Fruit fly (Drosophila melanogaster) whole organism, embryonic: ENCODE results near the gene CG3335.

ENCODE experiments used
- Bgb ChIP-seq: fragments of 200-800 bp; sonication (Bioruptor generic); IDR thresholded peaks from 2 replicates; pipeline ENCODE4 v1.3.6; 2022; ENCODE audit warnings: missing biosample characterization, missing genetic modification characterization; ENCODE audit not compliant: partially characterized antibody
- CG13287 ChIP-seq: fragments of 200-800 bp; sonication (Bioruptor generic); IDR thresholded peaks from 2 replicates; pipeline ENCODE4 v1.3.6; 2022; ENCODE audit warnings: missing biosample characterization, missing genetic modification characterization; ENCODE audit not compliant: partially characterized antibody
- CG18262 ChIP-seq: fragments of 200-800 bp; optimal IDR thresholded peaks from 3 replicates; lab custom pipeline; 2019; ENCODE audit warnings: missing biosample characterization, mild to moderate bottlenecking, missing genetic modification characterization, moderate library complexity
- CG2116 ChIP-seq: fragments of 200-800 bp; sonication (Bioruptor generic); optimal IDR thresholded peaks from 3 replicates; lab custom pipeline; 2018; ENCODE audit warnings: missing biosample characterization, mild to moderate bottlenecking, missing genetic modification characterization
- CG32532 ChIP-seq: fragments of 200-800 bp; sonication (Bioruptor generic); IDR thresholded peaks from 2 replicates; pipeline ENCODE4 v1.3.6; 2022; ENCODE audit warnings: missing biosample characterization, missing genetic modification characterization
- CG33213 ChIP-seq: fragments of 200-800 bp; sonication (Bioruptor generic); optimal IDR thresholded peaks from 3 replicates; lab custom pipeline; 2016; ENCODE audit warnings: missing biosample characterization, missing genetic modification characterization
- CG3847 ChIP-seq: fragments of 200-800 bp; sonication (Bioruptor generic); IDR thresholded peaks from 2 replicates; pipeline ENCODE4 v1.3.6; 2022; ENCODE audit warnings: missing biosample characterization, missing genetic modification characterization
- CG42726 ChIP-seq: fragments of 200-800 bp; sonication (Bioruptor generic); IDR thresholded peaks from 2 replicates; pipeline ENCODE4 v1.3.6; 2022; ENCODE audit warnings: missing biosample characterization, missing genetic modification characterization; ENCODE audit not compliant: partially characterized antibody
- CG4617 ChIP-seq: fragments of 200-800 bp; sonication (Bioruptor generic); optimal IDR thresholded peaks from 3 replicates; lab custom pipeline; 2016; ENCODE audit warnings: missing biosample characterization, missing genetic modification characterization, borderline replicate concordance
- CG6175 ChIP-seq: fragments of 200-800 bp; sonication (Bioruptor generic); IDR thresholded peaks from 3 replicates; pipeline ENCODE4 v1.3.6; 2022; ENCODE audit warnings: missing biosample characterization, missing genetic modification characterization
- CG6791 ChIP-seq: fragments of 200-800 bp; sonication (Bioruptor generic); IDR thresholded peaks from 3 replicates; pipeline ENCODE4 v1.3.6; 2022; ENCODE audit warnings: missing biosample characterization, missing genetic modification characterization; ENCODE audit not compliant: partially characterized antibody
- CG7271 ChIP-seq: fragments of 200-800 bp; sonication (Bioruptor generic); optimal IDR thresholded peaks from 2 replicates; lab custom pipeline; 2018; ENCODE audit warnings: missing biosample characterization, mild to moderate bottlenecking, missing genetic modification characterization, moderate library complexity
- CG8388 ChIP-seq: fragments of 200-800 bp; sonication (Bioruptor generic); optimal IDR thresholded peaks from 2 replicates; lab custom pipeline; 2019; ENCODE audit warnings: missing biosample characterization, mild to moderate bottlenecking, missing genetic modification characterization, moderate library complexity
- CG9797 ChIP-seq: fragments of 200-800 bp; sonication (Bioruptor generic); optimal IDR thresholded peaks from 3 replicates; lab custom pipeline; 2018; ENCODE audit warnings: missing biosample characterization, mild to moderate bottlenecking, missing genetic modification characterization
- CHES-1-like ChIP-seq: fragments of 200-800 bp; sonication (Bioruptor generic); optimal IDR thresholded peaks from 2 replicates; lab custom pipeline; 2016; ENCODE audit warnings: missing biosample characterization, missing genetic modification characterization
- CTCF ChIP-seq: fragments of 200-800 bp; sonication (Bioruptor generic); optimal IDR thresholded peaks from 2 replicates; lab custom pipeline; 2017; ENCODE audit warnings: missing biosample characterization, mild to moderate bottlenecking, missing genetic modification characterization, moderate library complexity
- D ChIP-seq, 2 experiments: fragments of 200-800 bp in 1 of 2; fragments of >200 bp in 1 of 2; sonication (Bioruptor generic) in 1 of 2; optimal IDR thresholded peaks; 2 replicates in 1 of 2; 3 replicates in 1 of 2; lab custom pipeline; 2017; ENCODE audit warnings: mild to moderate bottlenecking in 1 of 2, missing biosample characterization in 1 of 2, missing genetic modification characterization in 1 of 2, missing genetic modification reagents in 1 of 2
- Dll ChIP-seq: fragments of 200-800 bp; sonication (Bioruptor generic); IDR thresholded peaks from 4 replicates; pipeline ENCODE4 v1.3.6; 2022; ENCODE audit warnings: missing biosample characterization, missing genetic modification characterization; ENCODE audit not compliant: partially characterized antibody
- Dp ChIP-seq: fragments of 200-800 bp; sonication (Bioruptor generic); optimal IDR thresholded peaks from 2 replicates; lab custom pipeline; 2018; ENCODE audit warnings: missing biosample characterization, mild to moderate bottlenecking, missing genetic modification characterization, moderate library complexity
- Drgx ChIP-seq: fragments of 200-800 bp; sonication (Bioruptor generic); IDR thresholded peaks from 2 replicates; pipeline ENCODE4 v1.3.6; 2022; ENCODE audit warnings: missing biosample characterization, missing genetic modification characterization
- E2f2 ChIP-seq: fragments of 200-800 bp; sonication (Bioruptor generic); IDR thresholded peaks from 2 replicates; pipeline ENCODE4 v1.3.6; 2022; ENCODE audit warnings: missing biosample characterization, missing genetic modification characterization
- Ets97D ChIP-seq: fragments of 200-800 bp; sonication (Bioruptor generic); optimal IDR thresholded peaks from 3 replicates; lab custom pipeline; 2016; ENCODE audit warnings: missing biosample characterization, missing genetic modification characterization
- H15 ChIP-seq: fragments of 200-800 bp; sonication (Bioruptor generic); IDR thresholded peaks from 3 replicates; pipeline ENCODE4 v1.3.6; 2022; ENCODE audit warnings: missing biosample characterization, missing genetic modification characterization
- HmgZ ChIP-seq: fragments of 200-800 bp; sonication (Bioruptor generic); optimal IDR thresholded peaks from 2 replicates; lab custom pipeline; 2018; ENCODE audit warnings: missing biosample characterization, mild to moderate bottlenecking, missing genetic modification characterization
- Lhr ChIP-seq: fragments of 200-800 bp; sonication (Bioruptor generic); optimal IDR thresholded peaks from 3 replicates; lab custom pipeline; 2017; ENCODE audit warnings: mild to moderate bottlenecking, missing biosample characterization, missing genetic modification reagents, missing genetic modification characterization
- MESR4 ChIP-seq: fragments of 200-800 bp; sonication (Bioruptor generic); optimal IDR thresholded peaks from 2 replicates; lab custom pipeline; 2018; ENCODE audit warnings: missing biosample characterization, mild to moderate bottlenecking, missing genetic modification characterization, moderate library complexity
- Mrtf ChIP-seq: fragments of 200-800 bp; sonication (Bioruptor generic); IDR thresholded peaks from 3 replicates; pipeline ENCODE4 v1.3.6; 2022; ENCODE audit warnings: missing biosample characterization, missing genetic modification characterization
- Myb ChIP-seq: fragments of 200-800 bp; sonication (Bioruptor generic); optimal IDR thresholded peaks from 2 replicates; lab custom pipeline; 2016; ENCODE audit warnings: missing biosample characterization, missing genetic modification characterization
- Oli ChIP-seq: fragments of 200-800 bp; sonication (Bioruptor generic); optimal IDR thresholded peaks from 2 replicates; lab custom pipeline; 2018; ENCODE audit warnings: missing biosample characterization, mild to moderate bottlenecking, missing genetic modification characterization, moderate library complexity
- Opbp ChIP-seq: fragments of 200-800 bp; sonication (Bioruptor generic); IDR thresholded peaks from 3 replicates; pipeline ENCODE4 v1.3.6; 2022; ENCODE audit warnings: missing biosample characterization, missing genetic modification characterization; ENCODE audit not compliant: partially characterized antibody
- Sry-β ChIP-seq: fragments of 200-800 bp; sonication (Bioruptor generic); optimal IDR thresholded peaks from 2 replicates; lab custom pipeline; 2018; ENCODE audit warnings: missing biosample characterization, mild to moderate bottlenecking, missing genetic modification characterization, moderate library complexity
- Sry-δ ChIP-seq: fragments of 200-800 bp; sonication (Bioruptor generic); optimal IDR thresholded peaks from 2 replicates; lab custom pipeline; 2016; ENCODE audit warnings: missing biosample characterization, missing genetic modification characterization
- amos ChIP-seq: fragments of 200-800 bp; sonication (Bioruptor generic); IDR thresholded peaks from 2 replicates; pipeline ENCODE4 v1.3.6; 2022; ENCODE audit warnings: missing biosample characterization, missing genetic modification characterization; ENCODE audit not compliant: partially characterized antibody
- caup ChIP-seq: fragments of 200-800 bp; sonication (Bioruptor generic); optimal IDR thresholded peaks from 3 replicates; lab custom pipeline; 2017; ENCODE audit warnings: missing biosample characterization, mild to moderate bottlenecking, missing genetic modification characterization, moderate library complexity; ENCODE audit not compliant: severe bottlenecking
- emc ChIP-seq: fragments of 200-800 bp; sonication (Bioruptor generic); optimal IDR thresholded peaks from 2 replicates; lab custom pipeline; 2016; ENCODE audit warnings: missing biosample characterization, missing genetic modification characterization
- gfzf ChIP-seq: fragments of 200-800 bp; sonication (Bioruptor generic); optimal IDR thresholded peaks from 2 replicates; lab custom pipeline; 2016; ENCODE audit warnings: missing biosample characterization, mild to moderate bottlenecking, missing genetic modification characterization, moderate library complexity
- grn ChIP-seq: fragments of 200-800 bp; sonication (Bioruptor generic); optimal IDR thresholded peaks from 3 replicates; lab custom pipeline; 2017; ENCODE audit warnings: missing biosample characterization, missing genetic modification characterization
- kay ChIP-seq: fragments of 200-800 bp; sonication (Bioruptor generic); optimal IDR thresholded peaks from 2 replicates; lab custom pipeline; 2016; ENCODE audit warnings: missing biosample characterization, missing genetic modification characterization
- knrl ChIP-seq: fragments of 200-800 bp; sonication (Bioruptor generic); IDR thresholded peaks from 3 replicates; pipeline ENCODE4 v1.3.6; 2022; ENCODE audit warnings: missing biosample characterization, missing genetic modification characterization; ENCODE audit not compliant: partially characterized antibody
- nau ChIP-seq: fragments of 200-800 bp; sonication (Bioruptor generic); optimal IDR thresholded peaks from 3 replicates; lab custom pipeline; 2017; ENCODE audit warnings: missing biosample characterization, mild to moderate bottlenecking, missing genetic modification characterization, missing genetic modification reagents
- pzg ChIP-seq: fragments of 200-800 bp; sonication (Bioruptor generic); optimal IDR thresholded peaks from 3 replicates; lab custom pipeline; 2018; ENCODE audit warnings: missing biosample characterization, mild to moderate bottlenecking, missing genetic modification characterization, moderate library complexity
- sens ChIP-seq: fragments of 200-800 bp; sonication (Bioruptor generic); peaks from one replicate; lab custom pipeline; 2016; ENCODE audit warnings: missing biosample characterization, missing genetic modification characterization
- stwl ChIP-seq: fragments of 200-800 bp; sonication (Bioruptor generic); optimal IDR thresholded peaks from 3 replicates; lab custom pipeline; 2018; ENCODE audit warnings: missing biosample characterization, mild to moderate bottlenecking, missing genetic modification characterization, moderate library complexity
- tll ChIP-seq, 2 experiments: fragments of 200-800 bp in 1 of 2; fragments of >200 bp in 1 of 2; sonication (Bioruptor generic) in 1 of 2; optimal IDR thresholded peaks; 2 replicates each; lab custom pipeline; 2017 to 2019; ENCODE audit warnings: missing biosample characterization in 2 of 2, missing genetic modification characterization in 2 of 2, mild to moderate bottlenecking in 1 of 2, moderate library complexity in 1 of 2
- unpg ChIP-seq: fragments of 200-800 bp; sonication (Bioruptor generic); optimal IDR thresholded peaks from 3 replicates; lab custom pipeline; 2018; ENCODE audit warnings: missing biosample characterization, mild to moderate bottlenecking, missing genetic modification characterization, moderate library complexity
- vnd ChIP-seq: fragments of 200-800 bp; sonication (Bioruptor generic); IDR thresholded peaks from 3 replicates; pipeline ENCODE4 v1.3.6; 2022; ENCODE audit warnings: missing biosample characterization, missing genetic modification characterization; ENCODE audit not compliant: partially characterized antibody
- wek ChIP-seq: fragments of 200-800 bp; sonication (Bioruptor generic); optimal IDR thresholded peaks from 3 replicates; lab custom pipeline; 2018; ENCODE audit warnings: missing biosample characterization, mild to moderate bottlenecking, missing genetic modification characterization, moderate library complexity

The CG3335 gene

DNA sequence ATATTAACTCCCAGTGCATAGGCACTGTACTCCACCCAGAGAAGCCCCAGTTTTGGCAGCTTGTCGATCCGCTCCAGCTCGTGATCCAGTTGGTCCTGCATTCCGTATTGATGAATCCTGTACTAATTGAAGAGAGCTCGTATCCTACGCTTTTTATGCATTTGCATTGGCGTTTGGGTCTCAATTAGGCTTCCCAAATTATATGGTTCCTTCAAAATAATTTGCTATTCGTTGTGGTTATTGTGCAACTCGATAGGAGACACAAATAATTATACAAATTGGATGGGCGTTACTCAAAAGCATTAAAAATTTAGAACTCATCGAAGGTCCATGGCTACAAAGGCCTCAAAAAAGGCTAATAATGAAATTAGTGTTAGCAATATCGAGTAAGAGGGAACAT is 5.1 kb downstream of the CG3335 start, which contains the start of gene Or67b:
Or67b (minus strand) TSS at position 101 of the 400 bp plus-strand sequence.
- TF ChIP-seq tll (GFP tag; optimal IDR thresholded peaks at IDR 0.05; lab: Kevin White, UChicago) = no peak
- TF ChIP-seq Oli (tag; lab: Kevin White, UChicago) = no peak
- TF ChIP-seq Drgx (GFP tag; lab: Robert Waterston, UW) = no peak
- no peak for TF ChIP-seq grn
- no peak for TF ChIP-seq CG6791
- TF ChIP-seq kay (GFP tag; lab: Kevin White, UChicago) = no peak
- TF ChIP-seq CG6175 (GFP tag; lab: Robert Waterston, UW) = no peak
- TF ChIP-seq CG3847 (GFP tag; lab: Robert Waterston, UW) = no peak
- no peak for TF ChIP-seq CG13287
- TF ChIP-seq H15 (GFP tag; lab: Robert Waterston, UW) = no peak

DNA sequence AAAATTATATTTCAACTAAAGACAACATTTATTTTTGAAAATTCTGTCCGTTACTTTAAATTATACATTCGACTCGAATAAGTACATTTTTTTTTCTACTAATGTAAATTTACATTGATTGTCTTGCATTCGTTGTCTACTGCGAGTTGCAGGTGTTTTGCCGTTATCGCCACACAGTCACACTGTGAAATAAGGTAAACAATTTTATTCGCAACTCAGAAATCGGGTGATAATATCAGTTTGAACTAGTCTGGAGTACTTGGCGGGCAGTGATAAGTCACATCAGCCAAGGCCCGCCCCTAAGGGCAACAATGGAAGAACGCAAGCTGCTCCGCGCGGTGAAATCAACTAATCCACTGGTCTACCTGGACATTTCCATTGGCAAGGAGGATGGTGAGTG is 5.9 kb downstream of the CG3335 start:
- TF ChIP-seq CG32532 (GFP tag; lab: Robert Waterston, UW) (no peak), vnd (0 out of 3 replicates have a peak, but pooled peaks have one; percentile 23), Sry-β (no peak), CTCF (peak; percentile 64), CG2116 (GFP tag; lab: Kevin White, UChicago) (peak; percentile 19), D (optimal IDR thresholded peaks at IDR 0.05; lab: Kevin White, UChicago) (peak; percentile 83), D (GFP tag; optimal IDR thresholded peaks at IDR 0.05; lab: Kevin White, UChicago) (no peak), knrl (GFP tag; lab: Robert Waterston, UW) (peak; percentile 54; the same call in 2 of the 3 replicates), nau (GFP tag; lab: Kevin White, UChicago) (no peak), CG6791 (0 out of 3 replicates have a peak, but pooled peaks have one; percentile 53), Mrtf (GFP tag; lab: Robert Waterston, UW) (no peak), Sry-δ (GFP tag; lab: Kevin White, UChicago) (peak; percentile 31), MESR4 (GFP tag; lab: Kevin White, UChicago) (peak; percentile 64), Dp (GFP tag; lab: Kevin White, UChicago) (peak; percentile 42), CHES-1-like (GFP tag; lab: Kevin White, UChicago) (peak; percentile 68), amos (GFP tag; lab: Robert Waterston, UW) (peak; percentile 67), CG4617 (GFP tag; lab: Kevin White, UChicago) (peak; percentile 59), caup (GFP tag; lab: Kevin White, UChicago) (no peak), CG18262 (tag; lab: Kevin White, UChicago) (no peak), gfzf (GFP tag; lab: Kevin White, UChicago) (peak; percentile 87), CG42726 (GFP tag; lab: Robert Waterston, UW) (peak; percentile 35; the same call in 1 of the 2 replicates), wek (no peak), stwl (peak; percentile 63), Myb (GFP tag; lab: Kevin White, UChicago) (peak; percentile 99), Ets97D (GFP tag; lab: Kevin White, UChicago) (peak; percentile 29), CG9797 (peak; percentile 62), CG8388 (GFP tag; lab: Kevin White, UChicago) (no peak), emc (GFP tag; lab: Kevin White, UChicago) (no peak), Dll (peak; percentile 23; the same call in 1 of the 4 replicates), unpg (GFP tag; lab: Kevin White, UChicago) (no peak), Lhr (peak; percentile 72), pzg (GFP tag; lab: Kevin White, UChicago) (peak; percentile 75), E2f2 (peak; percentile 45; the same call in 1 of the 2 replicates), sens (GFP tag; lab: Kevin White, UChicago) (peak; percentile 59), Bgb (GFP tag; lab: Robert Waterston, UW) (peak; percentile 55; the same call in 1 of the 2 replicates), Opbp (GFP tag; lab: Robert Waterston, UW) (0 out of 3 replicates have a peak, but pooled peaks have one; percentile 46), CG33213 (GFP tag; lab: Kevin White, UChicago) (peak; percentile 17), CG7271 (tag; lab: Kevin White, UChicago) (no peak), HmgZ (peak; percentile 54)
